Worm (Caenorhabditis elegans): ENCODE data around the gene nep-1.

DNA sequence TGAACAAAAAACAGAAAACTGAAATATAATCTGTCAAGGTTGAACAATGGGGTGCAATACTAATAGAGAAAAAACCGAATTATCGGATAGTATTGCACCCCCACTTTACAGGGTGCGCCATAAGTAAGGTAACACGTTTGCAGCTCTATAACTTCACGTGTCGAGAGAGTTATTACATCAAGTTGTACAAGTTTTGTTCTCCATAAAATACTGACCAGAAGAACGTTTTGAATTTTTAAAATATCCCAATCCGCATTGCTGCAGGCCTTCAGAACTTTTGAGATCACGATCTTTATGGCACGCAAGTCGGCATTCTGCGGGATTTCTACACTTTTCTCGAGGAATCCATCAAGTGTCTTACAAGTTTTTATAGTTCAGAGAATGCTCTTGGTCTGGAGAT is 19.2 kb downstream of the nep-1 start:
- TF ChIP-seq blmp-1 (tag; optimal IDR thresholded peaks at IDR 0.05; ENCODE audit: insufficient read depth) (no peak), nhr-237 (tag; optimal IDR thresholded peaks at IDR 0.05) (no peak), unc-62 (GFP tag; optimal IDR thresholded peaks at IDR 0.05) (no peak)
